Worm (Caenorhabditis elegans) whole organism, young adult: ENCODE results near the gene Y37E11AL.2.

ENCODE experiments used
- B0035.1 ChIP-seq: sonication (generic microtip); optimal IDR thresholded peaks from 2 replicates; lab custom pipeline; 2016; ENCODE audit warnings: missing genetic modification characterization, mild to moderate bottlenecking, missing compliant biosample characterization, missing genotype, missing genetic modification reagents
- C06A6.2 ChIP-seq: fragments of 200-800 bp; sonication (Bioruptor generic); conservative IDR thresholded peaks from 2 replicates; pipeline ENCODE4 v1.3.6; 2022; ENCODE audit warnings: missing genetic modification characterization, missing compliant biosample characterization
- F22D6.2 ChIP-seq: sonication (generic microtip); optimal IDR thresholded peaks from 2 replicates; lab custom pipeline; 2016; ENCODE audit warnings: mild to moderate bottlenecking, missing genetic modification characterization, missing compliant biosample characterization
- K12H6.12 ChIP-seq: fragments of 200-800 bp; sonication (Bioruptor generic); optimal IDR thresholded peaks from 2 replicates; lab custom pipeline; 2018; ENCODE audit warnings: mild to moderate bottlenecking, missing genetic modification characterization, missing compliant biosample characterization
- Y53F4B.3 ChIP-seq: fragments of 200-800 bp; sonication (Bioruptor generic); IDR thresholded peaks from 2 replicates; pipeline ENCODE4 v1.3.6; 2022; ENCODE audit warnings: missing genetic modification reagents, missing genetic modification characterization, missing compliant biosample characterization
- Y79H2A.3 ChIP-seq: fragments of 200-800 bp; sonication (Bioruptor generic); conservative IDR thresholded peaks from 2 replicates; pipeline ENCODE4 v1.3.6; 2022; ENCODE audit warnings: missing genetic modification reagents, missing genetic modification characterization, missing compliant biosample characterization
- Y95B8A.8 ChIP-seq: fragments of 200-800 bp; sonication (Bioruptor generic); IDR thresholded peaks from 2 replicates; pipeline ENCODE4 v1.3.6; 2022; ENCODE audit warnings: missing genetic modification reagents, missing genetic modification characterization, missing compliant biosample characterization
- ZK185.1 ChIP-seq: sonication (generic microtip); optimal IDR thresholded peaks from 2 replicates; lab custom pipeline; 2016; ENCODE audit warnings: mild to moderate bottlenecking, missing genetic modification characterization, missing compliant biosample characterization; ENCODE audit not compliant: poor library complexity, severe bottlenecking
- aptf-2 ChIP-seq: fragments of 200-800 bp; sonication (Bioruptor generic); conservative IDR thresholded peaks from 2 replicates; pipeline ENCODE4 v1.3.6; 2022; ENCODE audit warnings: missing genetic modification reagents, missing genetic modification characterization, missing compliant biosample characterization
- aptf-3 ChIP-seq: fragments of 200-800 bp; sonication (Bioruptor generic); IDR thresholded peaks from 2 replicates; pipeline ENCODE4 v1.3.6; 2022; ENCODE audit warnings: missing genetic modification characterization, missing compliant biosample characterization
- attf-3 ChIP-seq: fragments of 200-800 bp; sonication (Bioruptor generic); conservative IDR thresholded peaks from 2 replicates; pipeline ENCODE4 v1.3.6; 2022; ENCODE audit warnings: missing genetic modification reagents, missing genetic modification characterization, missing compliant biosample characterization
- attf-6 ChIP-seq: fragments of 200-800 bp; sonication (Bioruptor generic); IDR thresholded peaks from 2 replicates; pipeline ENCODE4 v1.3.6; 2022; ENCODE audit warnings: missing genetic modification reagents, missing genetic modification characterization, missing compliant biosample characterization
- cebp-1 ChIP-seq, 2 experiments: fragments of 200-800 bp in 1 of 2; sonication (Bioruptor generic) in 1 of 2; sonication (generic microtip) in 1 of 2; IDR thresholded peaks in 1 of 2; optimal IDR thresholded peaks in 1 of 2; 2 replicates each; pipeline versions ENCODE4 v1.3.6 to Lab custom; 2017 to 2022; ENCODE audit warnings: missing compliant biosample characterization in 2 of 2, missing genetic modification characterization in 2 of 2, mild to moderate bottlenecking in 1 of 2, missing genetic modification reagents in 1 of 2, moderate library complexity in 1 of 2
- ceh-79 ChIP-seq: sonication (generic microtip); optimal IDR thresholded peaks from 2 replicates; lab custom pipeline; 2017; ENCODE audit warnings: mild to moderate bottlenecking, missing genetic modification characterization, missing compliant biosample characterization
- ceh-91 ChIP-seq: fragments of 200-800 bp; sonication (Bioruptor generic); IDR thresholded peaks from 2 replicates; pipeline ENCODE4 v1.3.6; 2022; ENCODE audit warnings: missing genetic modification reagents, missing genetic modification characterization, missing compliant biosample characterization
- dox-1 ChIP-seq: fragments of 200-800 bp; sonication (Bioruptor generic); IDR thresholded peaks from 2 replicates; pipeline ENCODE4 v1.3.6; 2022; ENCODE audit warnings: missing genetic modification reagents, missing genetic modification characterization, missing compliant biosample characterization
- dpl-1 ChIP-seq: fragments of 150-350 bp; optimal IDR thresholded peaks from 2 replicates; lab custom pipeline; 2014; ENCODE audit warnings: missing biosample characterization, missing genetic modification reagents, missing genetic modification characterization
- egl-18 ChIP-seq: fragments of 200-800 bp; sonication (Bioruptor generic); IDR thresholded peaks from 2 replicates; pipeline ENCODE4 v1.3.6; 2022; ENCODE audit warnings: missing genetic modification reagents, missing genetic modification characterization, missing compliant biosample characterization
- egl-44 ChIP-seq: fragments of 200-800 bp; sonication (Bioruptor generic); IDR thresholded peaks from 2 replicates; pipeline ENCODE4 v1.3.6; 2022; ENCODE audit warnings: missing genetic modification reagents, missing genetic modification characterization, missing compliant biosample characterization
- ekl-4 ChIP-seq: fragments of 200-800 bp; sonication (Bioruptor generic); IDR thresholded peaks from 2 replicates; pipeline ENCODE4 v1.3.6; 2022; ENCODE audit warnings: missing genetic modification reagents, missing genetic modification characterization, missing compliant biosample characterization
- hmg-1.2 ChIP-seq: fragments of 200-800 bp; sonication (Bioruptor generic); IDR thresholded peaks from 2 replicates; pipeline ENCODE4 v1.3.6; 2022; ENCODE audit warnings: missing genetic modification reagents, missing genetic modification characterization, missing compliant biosample characterization
- hmg-20 ChIP-seq: fragments of 200-800 bp; sonication (Bioruptor generic); IDR thresholded peaks from 2 replicates; pipeline ENCODE4 v1.3.6; 2022; ENCODE audit warnings: missing genetic modification reagents, missing genetic modification characterization, missing compliant biosample characterization
- hrde-1 ChIP-seq: sonication (generic microtip); optimal IDR thresholded peaks from 2 replicates; lab custom pipeline; 2016; ENCODE audit warnings: missing genetic modification characterization, mild to moderate bottlenecking, missing compliant biosample characterization, moderate library complexity, missing genotype, missing genetic modification reagents, borderline replicate concordance
- hsf-1 ChIP-seq: fragments of 200-800 bp; sonication (Bioruptor generic); IDR thresholded peaks from 2 replicates; pipeline ENCODE4 v1.3.6; 2022; ENCODE audit warnings: missing genetic modification reagents, missing genetic modification characterization, missing compliant biosample characterization
- let-526 ChIP-seq: fragments of 200-800 bp; sonication (Bioruptor generic); IDR thresholded peaks from 2 replicates; pipeline ENCODE4 v1.3.6; 2022; ENCODE audit warnings: missing genetic modification reagents, missing genetic modification characterization, missing compliant biosample characterization
- lin-26 ChIP-seq: fragments of 200-800 bp; sonication (Bioruptor generic); IDR thresholded peaks from 2 replicates; pipeline ENCODE4 v1.3.6; 2022; ENCODE audit warnings: missing genetic modification reagents, missing genetic modification characterization, missing compliant biosample characterization
- lin-35 ChIP-seq, 3 experiments: fragments of 150-350 bp in 2 of 3; sonication (generic microtip) in 1 of 3; optimal IDR thresholded peaks; 2 replicates each; lab custom pipeline; 2014 to 2018; ENCODE audit warnings: missing biosample characterization in 3 of 3, missing genetic modification characterization in 3 of 3, missing genetic modification reagents in 3 of 3
- lin-40 ChIP-seq: sonication (generic microtip); optimal IDR thresholded peaks from 2 replicates; lab custom pipeline; 2016; ENCODE audit warnings: missing genetic modification characterization, mild to moderate bottlenecking, missing compliant biosample characterization, missing genotype, missing genetic modification reagents
- lin-54 ChIP-seq: fragments of 200-800 bp; sonication (Bioruptor generic); optimal IDR thresholded peaks from 2 replicates; lab custom pipeline; 2018; ENCODE audit warnings: mild to moderate bottlenecking, missing genetic modification characterization, missing compliant biosample characterization
- madf-3 ChIP-seq: fragments of 200-800 bp; sonication (Bioruptor generic); IDR thresholded peaks from 2 replicates; pipeline ENCODE4 v1.3.6; 2022; ENCODE audit warnings: missing genetic modification reagents, missing genetic modification characterization, missing compliant biosample characterization
- mcd-1 ChIP-seq: fragments of 200-800 bp; sonication (Bioruptor generic); IDR thresholded peaks from 2 replicates; pipeline ENCODE4 v1.3.6; 2022; ENCODE audit warnings: missing genetic modification reagents, missing genetic modification characterization, missing compliant biosample characterization
- nfya-1 ChIP-seq: sonication (generic microtip); optimal IDR thresholded peaks from 2 replicates; lab custom pipeline; 2017; ENCODE audit warnings: antibody characterized with exemption, missing compliant biosample characterization, missing genetic modification characterization, borderline replicate concordance; ENCODE audit not compliant: insufficient read depth
- nhr-120 ChIP-seq: fragments of 200-800 bp; sonication (Bioruptor generic); IDR thresholded peaks from 2 replicates; pipeline ENCODE4 v1.3.6; 2022; ENCODE audit warnings: missing genetic modification characterization, missing compliant biosample characterization
- nhr-179 ChIP-seq: sonication (generic microtip); optimal IDR thresholded peaks from 2 replicates; lab custom pipeline; 2016; ENCODE audit warnings: mild to moderate bottlenecking, missing genetic modification characterization, missing compliant biosample characterization
- nhr-80 ChIP-seq: sonication (generic microtip); optimal IDR thresholded peaks from 2 replicates; lab custom pipeline; 2016; ENCODE audit warnings: missing genetic modification characterization, missing compliant biosample characterization
- rcor-1 ChIP-seq: fragments of 200-800 bp; sonication (Bioruptor generic); IDR thresholded peaks from 2 replicates; pipeline ENCODE4 v1.3.6; 2022; ENCODE audit warnings: missing genetic modification reagents, missing genetic modification characterization, missing compliant biosample characterization
- rpc-1 ChIP-seq, 2 experiments: fragments of 150-350 bp in 1 of 2; sonication (generic microtip) in 1 of 2; optimal IDR thresholded peaks; 2 replicates each; lab custom pipeline; 2014 to 2018; ENCODE audit warnings: missing biosample characterization in 1 of 2, missing genetic modification characterization in 1 of 2, missing genetic modification reagents in 1 of 2, missing genotype in 1 of 2
- somi-1 ChIP-seq: fragments of 200-800 bp; sonication (Bioruptor generic); optimal IDR thresholded peaks from 2 replicates; lab custom pipeline; 2018; ENCODE audit warnings: mild to moderate bottlenecking, missing genetic modification characterization, missing compliant biosample characterization
- sptf-2 ChIP-seq: fragments of 200-800 bp; sonication (Bioruptor generic); optimal IDR thresholded peaks from 2 replicates; lab custom pipeline; 2018; ENCODE audit warnings: mild to moderate bottlenecking, missing genetic modification characterization, missing compliant biosample characterization
- unc-62 ChIP-seq: fragments of 150-350 bp; optimal IDR thresholded peaks from 2 replicates; lab custom pipeline; 2014; ENCODE audit warnings: missing biosample characterization, missing genetic modification reagents, missing genetic modification characterization
- zfh-2 ChIP-seq: fragments of 200-800 bp; sonication (Bioruptor generic); conservative IDR thresholded peaks from 2 replicates; pipeline ENCODE4 v1.3.6; 2022; ENCODE audit warnings: missing genetic modification reagents, missing genetic modification characterization, missing compliant biosample characterization
- ztf-18 ChIP-seq: sonication (generic microtip); optimal IDR thresholded peaks from 2 replicates; lab custom pipeline; 2016; ENCODE audit warnings: missing genotype, mild to moderate bottlenecking, missing genetic modification characterization, missing compliant biosample characterization
- ztf-25 ChIP-seq: fragments of 200-800 bp; sonication (Bioruptor generic); IDR thresholded peaks from 2 replicates; pipeline ENCODE4 v1.3.6; 2022; ENCODE audit warnings: missing genetic modification reagents, missing genetic modification characterization, missing compliant biosample characterization
- ztf-26 ChIP-seq: sonication (generic microtip); optimal IDR thresholded peaks from 2 replicates; lab custom pipeline; 2017; ENCODE audit warnings: missing genetic modification characterization, missing compliant biosample characterization
- ztf-6 ChIP-seq: fragments of 200-800 bp; sonication (Bioruptor generic); IDR thresholded peaks from 2 replicates; pipeline ENCODE4 v1.3.6; 2022; ENCODE audit warnings: missing genetic modification reagents, missing genetic modification characterization, missing compliant biosample characterization

Gene Y37E11AL.2

DNA sequence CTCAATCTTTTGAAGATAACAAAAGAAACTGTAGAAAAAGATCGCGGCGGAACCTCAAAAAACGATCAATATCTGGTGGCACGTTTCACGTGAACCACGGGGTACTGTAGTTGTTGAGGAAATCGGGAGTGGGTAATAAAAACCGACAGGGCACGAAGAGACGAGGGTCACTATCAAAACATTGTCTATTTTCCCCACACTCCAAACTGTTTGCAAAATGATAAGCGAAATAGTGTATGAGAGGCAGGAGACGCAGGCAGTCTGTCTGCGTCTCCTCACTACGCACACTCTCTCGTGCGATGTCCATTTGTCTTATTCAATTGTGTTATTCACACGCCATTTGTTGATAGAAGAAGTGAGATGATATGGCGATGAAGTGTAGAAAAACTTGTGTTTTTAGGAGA is 44.9 kb upstream of the Y37E11AL.2 start:
- TF ChIP-seq B0035.1 (tag; lab: Kevin White, UChicago) (no peak), dox-1 (GFP tag; lab: Robert Waterston, UW) (0 out of 2 replicates have a peak, but pooled peaks have one; percentile 21), ztf-26 (tag; lab: Kevin White, UChicago) (peak; percentile 28), attf-6 (GFP tag; lab: Robert Waterston, UW) (no peak), mcd-1 (0 out of 2 replicates have a peak, but pooled peaks have one; percentile 10), ekl-4 (GFP tag; lab: Robert Waterston, UW) (no peak), lin-40 (tag; lab: Kevin White, UChicago) (peak; percentile 56), unc-62 (no peak), cebp-1 (GFP tag; IDR thresholded peaks at IDR 0.05; lab: Robert Waterston, UW) (no peak), cebp-1 (tag; optimal IDR thresholded peaks at IDR 0.05; lab: Kevin White, UChicago) (peak; percentile 14), madf-3 (GFP tag; lab: Robert Waterston, UW) (no peak), nhr-80 (tag; lab: Kevin White, UChicago) (peak; percentile 25), hmg-1.2 (GFP tag; lab: Robert Waterston, UW) (peak; percentile 98)
- TF ChIP-seq, all 124 proteins: peak for 7

ce11 chrIV:3654214-3654613 is 44.1 kb upstream of the Y37E11AL.2 start:
- TF ChIP-seq attf-6 (GFP tag; lab: Robert Waterston, UW) (no peak), sptf-2 (no peak), F22D6.2 (tag; lab: Kevin White, UChicago) (no peak), zfh-2 (GFP tag; lab: Robert Waterston, UW) (peak; percentile 70), Y53F4B.3 (GFP tag; lab: Robert Waterston, UW) (no peak), lin-35 (GFP tag; optimal IDR thresholded peaks at IDR 0.05; lab: Kevin White, UChicago) (no peak), aptf-3 (GFP tag; lab: Robert Waterston, UW) (no peak), dpl-1 (GFP tag; lab: Kevin White, UChicago) (no peak), nhr-179 (tag; lab: Kevin White, UChicago) (no peak), C06A6.2 (GFP tag; lab: Robert Waterston, UW) (0 out of 2 replicates have a peak, but pooled peaks have one; percentile 17), Y95B8A.8 (GFP tag; lab: Robert Waterston, UW) (no peak), lin-54 (GFP tag; lab: Kevin White, UChicago) (no peak), attf-3 (GFP tag; lab: Robert Waterston, UW) (no peak), K12H6.12 (tag; lab: Kevin White, UChicago) (peak; percentile 14), hmg-20 (no peak), somi-1 (GFP tag; lab: Kevin White, UChicago) (peak; percentile 88), hrde-1 (tag; lab: Kevin White, UChicago) (no peak), egl-18 (GFP tag; lab: Robert Waterston, UW) (no peak), lin-26 (GFP tag; lab: Robert Waterston, UW) (peak; percentile 66; the same call in 1 of the 2 replicates), aptf-2 (GFP tag; lab: Robert Waterston, UW) (no peak), ztf-25 (GFP tag; lab: Robert Waterston, UW) (no peak), let-526 (GFP tag; lab: Robert Waterston, UW) (no peak), ztf-6 (GFP tag; lab: Robert Waterston, UW) (no peak), ZK185.1 (tag; lab: Kevin White, UChicago) (no peak), ztf-26 (tag; lab: Kevin White, UChicago) (peak; percentile 67), ztf-18 (tag; lab: Kevin White, UChicago) (no peak), nhr-120 (no peak), nfya-1 (tag; lab: Kevin White, UChicago) (no peak), egl-44 (GFP tag; lab: Robert Waterston, UW) (0 out of 2 replicates have a peak, but pooled peaks have one; percentile 53), rpc-1 (optimal IDR thresholded peaks at IDR 0.05; lab: Kevin White, UChicago) (no peak), rpc-1 (tag; optimal IDR thresholded peaks at IDR 0.05; lab: Kevin White, UChicago) (no peak), mcd-1 (no peak), rcor-1 (GFP tag; lab: Robert Waterston, UW) (no peak), Y79H2A.3 (GFP tag; lab: Robert Waterston, UW) (no peak), cebp-1 (GFP tag; IDR thresholded peaks at IDR 0.05; lab: Robert Waterston, UW) (no peak), cebp-1 (tag; optimal IDR thresholded peaks at IDR 0.05; lab: Kevin White, UChicago) (no peak), hsf-1 (GFP tag; lab: Robert Waterston, UW) (peak; percentile 62; the same call in 1 of the 2 replicates), ceh-91 (GFP tag; lab: Robert Waterston, UW) (no peak), ceh-79 (tag; lab: Kevin White, UChicago) (no peak)
